Fruit fly (Drosophila melanogaster): Measurements from ENCODE around the gene eIF1A.

Gene eIF1A

DNA sequence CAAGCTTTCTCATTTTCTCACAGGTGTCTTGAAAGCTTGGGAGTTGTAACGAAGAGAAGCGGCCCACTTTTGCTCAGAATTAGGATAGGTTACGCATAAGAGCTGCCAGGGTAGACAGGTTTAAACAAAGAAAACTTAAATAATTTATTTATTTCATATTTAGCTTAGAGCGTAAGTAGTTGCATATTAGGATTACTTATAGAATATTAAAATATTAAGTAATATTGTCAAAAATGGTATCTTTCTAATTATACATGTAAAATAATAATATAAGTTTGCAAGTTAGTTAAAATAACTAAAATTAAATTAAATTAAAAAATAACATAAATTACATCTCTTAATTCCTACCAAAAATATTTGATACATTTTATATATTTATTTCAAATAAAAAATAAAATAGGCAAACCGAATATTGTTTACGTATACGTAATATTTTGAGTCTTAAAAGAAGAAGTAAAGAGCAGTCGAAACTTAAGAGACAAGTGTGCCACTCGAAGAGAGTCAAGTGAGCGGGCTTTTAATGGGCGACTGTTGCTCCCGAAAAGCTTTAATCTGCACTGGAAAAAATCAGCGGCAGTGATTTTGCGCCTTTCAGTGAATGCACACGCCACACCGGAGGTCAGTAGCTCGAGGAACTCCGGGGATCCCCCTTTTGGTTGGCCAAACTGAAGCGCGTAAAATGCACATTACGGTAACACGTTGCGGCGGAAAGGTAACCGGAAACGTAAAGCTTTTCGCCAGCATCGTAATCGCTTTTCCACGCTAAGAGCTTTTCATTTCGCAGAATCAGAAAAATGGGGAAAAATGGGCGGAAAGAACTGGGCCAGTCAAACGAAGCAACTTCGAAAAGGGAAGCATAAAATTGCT, 40.6 kb downstream of the eIF1A start (continued):
- TF ChIP-seq pb (GFP tag; optimal IDR thresholded peaks at IDR 0.05) = peak; percentile 4
- no peak for TF ChIP-seq gcm2 (GFP tag; optimal IDR thresholded peaks at IDR 0.05)
- TF ChIP-seq CG15514 (GFP tag; optimal IDR thresholded peaks at IDR 0.05) = peak; percentile 42
- TF ChIP-seq Eip74EF (GFP tag; optimal IDR thresholded peaks at IDR 0.05) = no peak
- TF ChIP-seq CG1024 (GFP tag; IDR thresholded peaks at IDR 0.05) = no peak
- no peak for TF ChIP-seq MESR4 (GFP tag; optimal IDR thresholded peaks at IDR 0.05)
- TF ChIP-seq trem (tag; optimal IDR thresholded peaks at IDR 0.05) = no peak
- no peak for TF ChIP-seq luna (GFP tag; optimal IDR thresholded peaks at IDR 0.05)
- TF ChIP-seq Ptx1 (GFP tag; IDR thresholded peaks at IDR 0.05) = peak; percentile 41
- peak; percentile 7 for TF ChIP-seq caup (GFP tag; optimal IDR thresholded peaks at IDR 0.05; ENCODE audit: severe bottlenecking)
- TF ChIP-seq Fer3 (tag; optimal IDR thresholded peaks at IDR 0.05) = no peak
- TF ChIP-seq zf30C (GFP tag; optimal IDR thresholded peaks at IDR 0.05) = peak; percentile 63
- TF ChIP-seq chn (GFP tag; optimal IDR thresholded peaks at IDR 0.05) = peak; percentile 19
- no peak for TF ChIP-seq CG3838 (GFP tag; optimal IDR thresholded peaks at IDR 0.05)
- peak; percentile 7 for TF ChIP-seq CG15269 (tag; optimal IDR thresholded peaks at IDR 0.05)
- TF ChIP-seq CG16813 (GFP tag; IDR thresholded peaks at IDR 0.05; ENCODE audit: partially characterized antibody) = no peak
- TF ChIP-seq CG9609 (GFP tag; optimal IDR thresholded peaks at IDR 0.05) = peak; percentile 14
- TF ChIP-seq CG8924 (tag; optimal IDR thresholded peaks at IDR 0.05) = peak; percentile 18
- peak; percentile 40 for TF ChIP-seq CG13624 (GFP tag; optimal IDR thresholded peaks at IDR 0.05)
- no peak for TF ChIP-seq CG8359 (GFP tag; optimal IDR thresholded peaks at IDR 0.05; ENCODE audit: borderline replicate concordance)
- 0 out of 2 replicates have a peak, but pooled peaks have one; percentile 23 for TF ChIP-seq gsb (GFP tag; IDR thresholded peaks at IDR 0.05)
- no peak for TF ChIP-seq crp (GFP tag; optimal IDR thresholded peaks at IDR 0.05)
- no peak for TF ChIP-seq CG6813 (GFP tag; optimal IDR thresholded peaks at IDR 0.05)
- no peak for TF ChIP-seq exex (tag; optimal IDR thresholded peaks at IDR 0.05)
- peak; percentile 2 for TF ChIP-seq CG13894 (tag; optimal IDR thresholded peaks at IDR 0.05)
- peak; percentile 12 for TF ChIP-seq CG2712 (tag; optimal IDR thresholded peaks at IDR 0.05)
- TF ChIP-seq Ets97D (GFP tag; optimal IDR thresholded peaks at IDR 0.05) = peak; percentile 34
- no peak for TF ChIP-seq Atf3 (GFP tag; optimal IDR thresholded peaks at IDR 0.05)
- TF ChIP-seq abd-A (tag; optimal IDR thresholded peaks at IDR 0.05) = peak; percentile 96
- no peak for TF ChIP-seq CG13775 (GFP tag; optimal IDR thresholded peaks at IDR 0.05)
- TF ChIP-seq tgo (GFP tag; IDR thresholded peaks at IDR 0.05) = peak; percentile 20; the same call in 1 of the 3 replicates
- TF ChIP-seq gem (tag; optimal IDR thresholded peaks at IDR 0.05) = peak; percentile 60
- peak; percentile 22; the same call in 1 of the 2 replicates for TF ChIP-seq seq (GFP tag; IDR thresholded peaks at IDR 0.05)
- TF ChIP-seq CrebB (tag; optimal IDR thresholded peaks at IDR 0.05) = no peak
- peak; percentile 20 for TF ChIP-seq CG11504 (tag; optimal IDR thresholded peaks at IDR 0.05)
- TF ChIP-seq CG34422 (GFP tag; IDR thresholded peaks at IDR 0.05) = 0 out of 3 replicates have a peak, but pooled peaks have one; percentile 23
- no peak for TF ChIP-seq CG42726 (GFP tag; IDR thresholded peaks at IDR 0.05; ENCODE audit: partially characterized antibody)
- TF ChIP-seq CG11247 (GFP tag; IDR thresholded peaks at IDR 0.05) = no peak
- no peak for TF ChIP-seq corto (GFP tag; optimal IDR thresholded peaks at IDR 0.05)
- TF ChIP-seq Asciz (GFP tag; optimal IDR thresholded peaks at IDR 0.05) = no peak
- no peak for TF ChIP-seq CG8281 (tag; optimal IDR thresholded peaks at IDR 0.05)
- TF ChIP-seq CG12769 (tag; optimal IDR thresholded peaks at IDR 0.05) = peak; percentile 73
- TF ChIP-seq ssp (GFP tag; IDR thresholded peaks at IDR 0.05) = no peak
- no peak for TF ChIP-seq CG12236 (GFP tag; optimal IDR thresholded peaks at IDR 0.05)
- 0 out of 2 replicates have a peak, but pooled peaks have one; percentile 35 for TF ChIP-seq lmd (GFP tag; IDR thresholded peaks at IDR 0.05)
- TF ChIP-seq CG7839 (tag; optimal IDR thresholded peaks at IDR 0.05) = peak; percentile 36
- no peak for TF ChIP-seq HLHmδ (GFP tag; optimal IDR thresholded peaks at IDR 0.05)
